Worm (Caenorhabditis elegans): Measurements from ENCODE around the gene tag-322.

DNA sequence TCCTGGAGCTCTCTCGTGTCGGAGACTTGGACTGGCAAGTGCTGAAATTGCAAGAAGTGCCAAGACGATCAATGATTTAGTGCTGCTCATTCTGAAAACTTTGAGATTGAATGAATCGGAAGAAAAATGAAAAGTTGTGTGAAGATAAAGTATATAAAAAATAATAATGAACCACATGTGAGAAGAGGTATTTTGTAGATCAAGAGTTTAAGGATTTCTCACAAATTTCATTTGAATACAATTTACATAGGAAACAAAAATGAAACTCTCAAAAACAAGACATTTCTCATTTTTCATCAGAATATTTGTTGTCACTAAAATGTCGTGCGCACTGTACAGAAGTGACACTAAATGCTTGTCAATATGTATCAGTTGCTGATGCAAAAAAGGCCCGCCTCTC lies 37.2 kb upstream of the tag-322 start, which contains the start of gene T14A8.2:
- TF ChIP-seq lsy-2 (tag; optimal IDR thresholded peaks at IDR 0.05): no peak
- TF ChIP-seq bed-3 (GFP tag; optimal IDR thresholded peaks at IDR 0.05): no peak
- no peak for TF ChIP-seq nhr-12 (tag; optimal IDR thresholded peaks at IDR 0.05)
- TF ChIP-seq snpc-4 (tag; optimal IDR thresholded peaks at IDR 0.05): no peak
- TF ChIP-seq nhr-237 (tag; optimal IDR thresholded peaks at IDR 0.05): no peak
- no peak for TF ChIP-seq elt-3 (tag; optimal IDR thresholded peaks at IDR 0.05)
- TF ChIP-seq nhr-28 (tag; optimal IDR thresholded peaks at IDR 0.05): no peak
- TF ChIP-seq mep-1 (tag; optimal IDR thresholded peaks at IDR 0.05): no peak

Data from whole organism, mixed stage, embryonic.